Worm (Caenorhabditis elegans) whole organism, late embryonic: ENCODE results near the gene mdt-27.

Experiments used
- C08G9.2 ChIP-seq: sonication (generic microtip); optimal IDR thresholded peaks from 2 replicates; lab custom pipeline; 2016; ENCODE audit warnings: mild to moderate bottlenecking, missing genetic modification characterization, moderate library complexity, missing compliant biosample characterization
- C38D4.7 ChIP-seq: fragments of 200-800 bp; sonication (Bioruptor generic); optimal IDR thresholded peaks from 2 replicates; lab custom pipeline; 2018; ENCODE audit warnings: mild to moderate bottlenecking, missing genetic modification characterization, moderate library complexity, missing compliant biosample characterization
- F13H6.1 ChIP-seq: sonication (generic microtip); optimal IDR thresholded peaks from 2 replicates; lab custom pipeline; 2016; ENCODE audit warnings: missing genetic modification characterization, missing compliant biosample characterization
- K02D7.2 ChIP-seq: sonication (generic microtip); optimal IDR thresholded peaks from 2 replicates; lab custom pipeline; 2017; ENCODE audit warnings: mild to moderate bottlenecking, missing genetic modification characterization, missing compliant biosample characterization
- K09A11.1 ChIP-seq: sonication (generic microtip); optimal IDR thresholded peaks from 2 replicates; lab custom pipeline; 2017; ENCODE audit warnings: antibody characterized with exemption, mild to moderate bottlenecking, missing genetic modification characterization, missing compliant biosample characterization; ENCODE audit not compliant: insufficient read depth
- T23F11.4 ChIP-seq: fragments of 200-800 bp; sonication (Bioruptor generic); optimal IDR thresholded peaks from 2 replicates; lab custom pipeline; 2018; ENCODE audit warnings: mild to moderate bottlenecking, missing genetic modification characterization, missing compliant biosample characterization
- Y22D7AL.16 ChIP-seq: sonication (generic microtip); optimal IDR thresholded peaks from 2 replicates; lab custom pipeline; 2016; ENCODE audit warnings: missing genetic modification characterization, missing compliant biosample characterization
- ama-1 ChIP-seq: fragments of 150-350 bp; optimal IDR thresholded peaks from 2 replicates; lab custom pipeline; 2014
- ceh-18 ChIP-seq: sonication (generic microtip); optimal IDR thresholded peaks from 2 replicates; lab custom pipeline; 2016; ENCODE audit warnings: missing genetic modification characterization, missing compliant biosample characterization
- ceh-19 ChIP-seq: fragments of 200-800 bp; sonication (Bioruptor generic); optimal IDR thresholded peaks from 2 replicates; lab custom pipeline; 2018; ENCODE audit warnings: mild to moderate bottlenecking, missing genetic modification characterization, missing compliant biosample characterization
- ceh-2 ChIP-seq: sonication (generic microtip); optimal IDR thresholded peaks from 2 replicates; lab custom pipeline; 2016; ENCODE audit warnings: missing genotype, missing genetic modification characterization, missing compliant biosample characterization
- ceh-22 ChIP-seq: sonication (generic microtip); optimal IDR thresholded peaks from 2 replicates; lab custom pipeline; 2017; ENCODE audit warnings: missing biosample characterization, missing genetic modification characterization
- ceh-24 ChIP-seq: sonication (generic microtip); optimal IDR thresholded peaks from 2 replicates; lab custom pipeline; 2016; ENCODE audit warnings: mild to moderate bottlenecking, missing genetic modification characterization, missing compliant biosample characterization
- ceh-30 ChIP-seq: fragments of 150-350 bp; optimal IDR thresholded peaks from 2 replicates; lab custom pipeline; 2014; ENCODE audit warnings: missing biosample characterization, missing genetic modification characterization
- ceh-31 ChIP-seq: sonication (generic microtip); optimal IDR thresholded peaks from 2 replicates; lab custom pipeline; 2016; ENCODE audit warnings: missing genetic modification characterization, missing compliant biosample characterization
- ceh-45 ChIP-seq: fragments of 200-800 bp; sonication (Bioruptor generic); IDR thresholded peaks from 2 replicates; pipeline ENCODE4 v1.3.6; 2022; ENCODE audit warnings: missing genetic modification reagents, missing genetic modification characterization, missing compliant biosample characterization
- ceh-48 ChIP-seq: sonication (generic microtip); optimal IDR thresholded peaks from 2 replicates; lab custom pipeline; 2016; ENCODE audit warnings: missing genetic modification characterization, inconsistent platforms, missing compliant biosample characterization
- che-1 ChIP-seq: sonication (generic microtip); optimal IDR thresholded peaks from 2 replicates; lab custom pipeline; 2016; ENCODE audit warnings: mild to moderate bottlenecking, missing genetic modification characterization, missing compliant biosample characterization
- dmd-4 ChIP-seq: sonication (generic microtip); optimal IDR thresholded peaks from 2 replicates; lab custom pipeline; 2016; ENCODE audit warnings: borderline replicate concordance, missing genetic modification characterization, missing compliant biosample characterization
- dve-1 ChIP-seq: sonication (generic microtip); optimal IDR thresholded peaks from 2 replicates; lab custom pipeline; 2017; ENCODE audit warnings: antibody characterized with exemption, mild to moderate bottlenecking, missing genetic modification characterization, missing compliant biosample characterization
- elt-4 ChIP-seq: sonication (generic microtip); optimal IDR thresholded peaks from 2 replicates; lab custom pipeline; 2016; ENCODE audit warnings: missing genetic modification characterization, missing compliant biosample characterization
- ets-4 ChIP-seq: sonication (generic microtip); optimal IDR thresholded peaks from 2 replicates; lab custom pipeline; 2016; ENCODE audit warnings: missing genetic modification characterization, missing compliant biosample characterization
- eyg-1 ChIP-seq: sonication (generic microtip); optimal IDR thresholded peaks from 2 replicates; lab custom pipeline; 2016; ENCODE audit warnings: missing genotype, missing genetic modification characterization, missing compliant biosample characterization
- fax-1 ChIP-seq: sonication (generic microtip); optimal IDR thresholded peaks from 2 replicates; lab custom pipeline; 2016; ENCODE audit warnings: missing genotype, missing genetic modification characterization, missing compliant biosample characterization
- fkh-10 ChIP-seq: fragments of 150-350 bp; optimal IDR thresholded peaks from 2 replicates; lab custom pipeline; 2014; ENCODE audit warnings: missing biosample characterization, missing genetic modification reagents, missing genetic modification characterization
- fkh-6 ChIP-seq: sonication (generic microtip); optimal IDR thresholded peaks from 2 replicates; lab custom pipeline; 2016; ENCODE audit warnings: missing genetic modification characterization, missing compliant biosample characterization
- hlh-13 ChIP-seq: fragments of 200-800 bp; sonication (Bioruptor generic); optimal IDR thresholded peaks from 2 replicates; lab custom pipeline; 2018; ENCODE audit warnings: mild to moderate bottlenecking, missing genetic modification characterization, missing compliant biosample characterization
- hlh-15 ChIP-seq: sonication (generic microtip); optimal IDR thresholded peaks from 2 replicates; lab custom pipeline; 2016; ENCODE audit warnings: missing genetic modification characterization, missing compliant biosample characterization
- hlh-8 ChIP-seq: sonication (generic microtip); optimal IDR thresholded peaks from 2 replicates; lab custom pipeline; 2016; ENCODE audit warnings: missing genotype, missing genetic modification characterization, missing compliant biosample characterization
- mec-3 ChIP-seq: sonication (generic microtip); optimal IDR thresholded peaks from 2 replicates; lab custom pipeline; 2016; ENCODE audit warnings: borderline replicate concordance, missing genetic modification characterization, missing compliant biosample characterization
- nfya-1 ChIP-seq: sonication (generic microtip); optimal IDR thresholded peaks from 2 replicates; lab custom pipeline; 2017; ENCODE audit warnings: missing genetic modification characterization, mild to moderate bottlenecking, missing compliant biosample characterization, antibody characterized with exemption, moderate library complexity
- odd-2 ChIP-seq: sonication (generic microtip); optimal IDR thresholded peaks from 2 replicates; lab custom pipeline; 2017; ENCODE audit warnings: antibody characterized with exemption, mild to moderate bottlenecking, missing genetic modification characterization, missing compliant biosample characterization
- pat-9 ChIP-seq: fragments of 200-800 bp; sonication (Bioruptor generic); optimal IDR thresholded peaks from 2 replicates; lab custom pipeline; 2018; ENCODE audit warnings: mild to moderate bottlenecking, missing genetic modification characterization, moderate library complexity, missing compliant biosample characterization
- pax-1 ChIP-seq: fragments of 150-350 bp; optimal IDR thresholded peaks from 2 replicates; lab custom pipeline; 2014; ENCODE audit warnings: missing biosample characterization, missing genetic modification characterization
- pros-1 ChIP-seq: fragments of 150-350 bp; optimal IDR thresholded peaks from 2 replicates; lab custom pipeline; 2014; ENCODE audit warnings: missing biosample characterization, missing genetic modification reagents, missing genetic modification characterization
- rnt-1 ChIP-seq: sonication (generic microtip); optimal IDR thresholded peaks from 2 replicates; lab custom pipeline; 2016; ENCODE audit warnings: missing genetic modification characterization, missing compliant biosample characterization
- sdc-2 ChIP-seq: sonication (generic microtip); optimal IDR thresholded peaks from 2 replicates; lab custom pipeline; 2016; ENCODE audit warnings: missing genotype, missing genetic modification characterization, missing compliant biosample characterization
- sox-2 ChIP-seq: fragments of 200-800 bp; sonication (Bioruptor generic); IDR thresholded peaks from 2 replicates; pipeline ENCODE4 v1.3.6; 2022; ENCODE audit warnings: missing genetic modification reagents, missing genetic modification characterization, missing compliant biosample characterization
- sox-4 ChIP-seq: sonication (generic microtip); optimal IDR thresholded peaks from 2 replicates; lab custom pipeline; 2017; ENCODE audit warnings: mild to moderate bottlenecking, missing genetic modification characterization, inconsistent platforms, missing compliant biosample characterization
- syd-9 ChIP-seq: sonication (generic microtip); optimal IDR thresholded peaks from 2 replicates; lab custom pipeline; 2016; ENCODE audit warnings: mild to moderate bottlenecking, missing genetic modification characterization, moderate library complexity, missing compliant biosample characterization
- tbx-2 ChIP-seq: sonication (generic microtip); optimal IDR thresholded peaks from 2 replicates; lab custom pipeline; 2016; ENCODE audit warnings: missing genetic modification characterization, missing compliant biosample characterization
- tbx-7 ChIP-seq: sonication (generic microtip); optimal IDR thresholded peaks from 2 replicates; lab custom pipeline; 2016; ENCODE audit warnings: missing genotype, missing genetic modification characterization, missing compliant biosample characterization
- unc-42 ChIP-seq: sonication (generic microtip); optimal IDR thresholded peaks from 2 replicates; lab custom pipeline; 2016; ENCODE audit warnings: missing genotype, missing genetic modification characterization, missing compliant biosample characterization
- unc-55 ChIP-seq: sonication (generic microtip); optimal IDR thresholded peaks from 2 replicates; lab custom pipeline; 2017; ENCODE audit warnings: missing biosample characterization, missing genetic modification reagents, missing genetic modification characterization
- zip-5 ChIP-seq: sonication (generic microtip); optimal IDR thresholded peaks from 2 replicates; lab custom pipeline; 2016; ENCODE audit warnings: missing genetic modification characterization, missing compliant biosample characterization
- ztf-16 ChIP-seq: sonication (generic microtip); optimal IDR thresholded peaks from 2 replicates; lab custom pipeline; 2017; ENCODE audit warnings: missing genetic modification characterization, missing compliant biosample characterization

mdt-27 gene

ce11 chrV:9212499-9212898 lies 955 bp downstream of the mdt-27 start:
- no peak for TF ChIP-seq fax-1 (tag; lab: Kevin White, UChicago)
- no peak for TF ChIP-seq ets-4
- no peak for TF ChIP-seq hlh-15 (tag; lab: Kevin White, UChicago)
- peak; percentile 22 for TF ChIP-seq tbx-2 (tag; lab: Kevin White, UChicago)
- TF ChIP-seq ceh-19 (GFP tag; lab: Kevin White, UChicago), result no peak
- no peak for TF ChIP-seq K09A11.1 (tag; lab: Kevin White, UChicago)
- no peak for TF ChIP-seq zip-5 (tag; lab: Kevin White, UChicago)
- TF ChIP-seq syd-9 (tag; lab: Kevin White, UChicago), result no peak
- no peak for TF ChIP-seq F13H6.1 (tag; lab: Kevin White, UChicago)
- no peak for TF ChIP-seq tbx-7 (tag; lab: Kevin White, UChicago)
- no peak for TF ChIP-seq odd-2 (tag; lab: Kevin White, UChicago)
- TF ChIP-seq pros-1 (tag; lab: Kevin White, UChicago), result no peak
- no peak for TF ChIP-seq hlh-13 (GFP tag; lab: Kevin White, UChicago)
- TF ChIP-seq ceh-22 (tag; lab: Kevin White, UChicago), result no peak
- peak; percentile 96 for TF ChIP-seq unc-42 (tag; lab: Kevin White, UChicago)
- TF ChIP-seq K02D7.2 (tag; lab: Kevin White, UChicago), result no peak
- no peak for TF ChIP-seq fkh-6 (tag; lab: Kevin White, UChicago)
- no peak for TF ChIP-seq elt-4 (tag; lab: Kevin White, UChicago)
- no peak for TF ChIP-seq Y22D7AL.16 (tag; lab: Kevin White, UChicago)
- TF ChIP-seq hlh-8 (tag; lab: Kevin White, UChicago), result no peak
- no peak for TF ChIP-seq che-1 (tag; lab: Kevin White, UChicago)
- no peak for TF ChIP-seq ztf-16 (tag; lab: Kevin White, UChicago)
- no peak for TF ChIP-seq pax-1 (tag; lab: Kevin White, UChicago)
- TF ChIP-seq sox-2, result no peak
- no peak for TF ChIP-seq dmd-4 (tag; lab: Kevin White, UChicago)
- no peak for TF ChIP-seq sox-4 (tag; lab: Kevin White, UChicago)
- TF ChIP-seq ceh-30 (tag; lab: Kevin White, UChicago), result no peak
- no peak for TF ChIP-seq T23F11.4 (GFP tag; lab: Kevin White, UChicago)
- TF ChIP-seq dve-1, result peak; percentile 10
- no peak for TF ChIP-seq eyg-1
- no peak for TF ChIP-seq fkh-10 (GFP tag; lab: Kevin White, UChicago)
- TF ChIP-seq ceh-31 (tag; lab: Kevin White, UChicago), result peak; percentile 52
- peak; percentile 43 for TF ChIP-seq unc-55
- TF ChIP-seq ama-1 (lab: Kevin White, UChicago), result no peak
- TF ChIP-seq ceh-24 (tag; lab: Kevin White, UChicago), result no peak
- peak; percentile 70 for TF ChIP-seq nfya-1 (tag; lab: Kevin White, UChicago)
- TF ChIP-seq C08G9.2 (tag; lab: Kevin White, UChicago), result no peak
- TF ChIP-seq ceh-45 (GFP tag; lab: Robert Waterston, UW), result no peak
- peak; percentile 17 for TF ChIP-seq ceh-18 (tag; lab: Kevin White, UChicago)
- no peak for TF ChIP-seq sdc-2
- TF ChIP-seq rnt-1 (tag; lab: Kevin White, UChicago), result no peak

ce11 chrV:9208878-9209277 lies 4.6 kb downstream of the mdt-27 start:
- TF ChIP-seq pat-9 (tag; lab: Kevin White, UChicago) (no peak), C08G9.2 (tag; lab: Kevin White, UChicago) (no peak), ceh-2 (no peak), elt-4 (tag; lab: Kevin White, UChicago) (no peak), C38D4.7 (no peak), mec-3 (tag; lab: Kevin White, UChicago) (no peak), ceh-48 (tag; lab: Kevin White, UChicago) (no peak), unc-55 (no peak)
